Worm (Caenorhabditis elegans): ENCODE data around the gene ser-1.

ser-1 gene

ce11 chrX:16540374-16540773 lies 39.2 kb upstream of the ser-1 start, which contains the start of gene osm-1:
TSS of gene osm-1 (plus strand) at chrX:16540674.
- TF ChIP-seq Y53G8AR.9 (GFP tag; conservative IDR thresholded peaks at IDR 0.05), result no peak
- TF ChIP-seq hsf-1 (GFP tag; IDR thresholded peaks at IDR 0.05), result no peak
- no peak for TF ChIP-seq unc-62 (GFP tag; optimal IDR thresholded peaks at IDR 0.05)

ce11 chrX:16543887-16544286 lies 35.7 kb upstream of the ser-1 start:
- TF ChIP-seq egrh-3 (GFP tag; IDR thresholded peaks at IDR 0.05) (no peak), mxl-1 (tag; optimal IDR thresholded peaks at IDR 0.05) (no peak), Y53F4B.3 (GFP tag; IDR thresholded peaks at IDR 0.05) (no peak), bed-1 (GFP tag; IDR thresholded peaks at IDR 0.05) (no peak), bed-2 (GFP tag; IDR thresholded peaks at IDR 0.05) (no peak)

- TF ChIP-seq snpc-1.1 (tag; optimal IDR thresholded peaks at IDR 0.05; ENCODE audit: insufficient read depth) (peak; percentile 0), Y95B8A.8 (GFP tag; IDR thresholded peaks at IDR 0.05) (no peak), zfh-2 (GFP tag; conservative IDR thresholded peaks at IDR 0.05) (peak; percentile 57), dox-1 (GFP tag; IDR thresholded peaks at IDR 0.05) (0 out of 2 replicates have a peak, but pooled peaks have one; percentile 18), lsy-27 (tag; optimal IDR thresholded peaks at IDR 0.05; ENCODE audit: borderline replicate concordance, insufficient read depth) (no peak), snpc-4 (GFP tag; optimal IDR thresholded peaks at IDR 0.05) (no peak), snpc-4 (tag; optimal IDR thresholded peaks at IDR 0.05) (peak in 2 of 4 experiments; percentile 81 to 83)
Measured at ce11 chrX:16545641-16546040, 33.9 kb upstream of the ser-1 start.

- TF ChIP-seq nhr-120 (GFP tag; IDR thresholded peaks at IDR 0.05) (no peak), egrh-3 (GFP tag; IDR thresholded peaks at IDR 0.05) (no peak), rec-8 (tag; optimal IDR thresholded peaks at IDR 0.05) (no peak), let-526 (GFP tag; IDR thresholded peaks at IDR 0.05) (no peak), B0035.1 (tag; optimal IDR thresholded peaks at IDR 0.05) (no peak), bed-2 (GFP tag; IDR thresholded peaks at IDR 0.05) (no peak)
Measured at ce11 chrX:16546135-16546534, 33.4 kb upstream of the ser-1 start.

DNA sequence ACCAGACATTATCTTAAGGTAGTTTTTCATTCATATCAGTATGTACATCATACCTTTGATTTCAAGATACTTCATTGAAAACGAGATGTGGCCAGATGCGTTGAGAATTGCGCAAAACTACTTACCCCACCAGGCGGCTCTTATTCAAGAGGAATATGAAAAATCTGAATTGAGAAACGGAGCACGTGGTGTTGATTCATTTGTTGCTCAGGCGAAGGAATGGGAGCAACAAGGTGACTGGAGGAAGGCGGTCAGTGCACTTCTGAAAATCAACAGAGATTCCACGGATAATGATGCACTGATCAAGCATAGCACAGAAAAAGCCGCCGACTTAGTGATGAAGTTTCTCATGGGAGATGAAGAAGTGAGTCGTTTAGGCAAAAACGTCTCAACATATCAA lies 31.3 kb upstream of the ser-1 start:
- TF ChIP-seq nhr-179 (tag; optimal IDR thresholded peaks at IDR 0.05), result no peak
- TF ChIP-seq efl-1 (GFP tag; optimal IDR thresholded peaks at IDR 0.05), result no peak
- TF ChIP-seq F39B2.1 (GFP tag; IDR thresholded peaks at IDR 0.05), result no peak
- TF ChIP-seq B0336.3 (GFP tag; IDR thresholded peaks at IDR 0.05), result no peak
- no peak for TF ChIP-seq hrde-1 (tag; optimal IDR thresholded peaks at IDR 0.05; ENCODE audit: borderline replicate concordance)
- no peak for TF ChIP-seq snpc-1.1 (tag; optimal IDR thresholded peaks at IDR 0.05; ENCODE audit: insufficient read depth)
- TF ChIP-seq chd-7 (tag; optimal IDR thresholded peaks at IDR 0.05), result no peak

DNA sequence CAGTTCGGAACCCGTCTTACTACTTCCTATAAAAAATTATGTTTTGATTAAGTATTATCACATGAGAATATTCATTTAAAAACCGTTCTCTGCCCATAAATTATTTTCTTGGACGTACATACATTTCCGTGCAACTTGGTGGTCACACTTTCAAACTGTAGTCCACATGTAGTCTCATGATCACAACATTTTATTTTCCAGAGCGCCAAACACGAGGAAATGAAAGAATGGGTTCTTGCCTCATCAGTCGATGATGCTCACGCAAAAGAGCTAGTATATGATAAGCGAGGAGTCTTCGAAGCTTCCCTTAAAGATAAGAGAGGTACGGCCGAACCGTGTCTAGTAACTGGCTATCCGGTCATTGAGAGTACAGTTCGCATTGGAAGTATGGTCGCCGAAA lies 29.0 kb upstream of the ser-1 start:
- TF ChIP-seq pha-4 (tag; optimal IDR thresholded peaks at IDR 0.05), result peak; percentile 18
- TF ChIP-seq ZK185.1 (tag; optimal IDR thresholded peaks at IDR 0.05; ENCODE audit: poor library complexity, severe bottlenecking), result peak; percentile 27
- no peak for TF ChIP-seq bed-2 (GFP tag; IDR thresholded peaks at IDR 0.05)
- peak; percentile 20 for TF ChIP-seq atf-7 (tag; optimal IDR thresholded peaks at IDR 0.05)
- peak; percentile 21; the same call in 1 of the 2 replicates for TF ChIP-seq dox-1 (GFP tag; IDR thresholded peaks at IDR 0.05)
- peak; percentile 91 for TF ChIP-seq nhr-80 (tag; optimal IDR thresholded peaks at IDR 0.05)
- peak in 1 of 2 experiments; percentile 32 for TF ChIP-seq let-607 (tag; optimal IDR thresholded peaks at IDR 0.05)
- no peak for TF ChIP-seq F23B12.7 (tag; optimal IDR thresholded peaks at IDR 0.05; ENCODE audit: insufficient read depth)
- no peak for TF ChIP-seq T26A5.8 (tag; optimal IDR thresholded peaks at IDR 0.05)
- TF ChIP-seq fkh-3 (tag; optimal IDR thresholded peaks at IDR 0.05), result no peak
- TF ChIP-seq attf-5 (GFP tag; optimal IDR thresholded peaks at IDR 0.05), result peak; percentile 4
- TF ChIP-seq snpc-4 (GFP tag; optimal IDR thresholded peaks at IDR 0.05), result no peak
- peak in 1 of 4 experiments; percentile 27 for TF ChIP-seq snpc-4 (tag; optimal IDR thresholded peaks at IDR 0.05)

All from whole organism, young adult.